Worm (Caenorhabditis elegans) whole organism, young adult: ENCODE results near the gene ckc-1.

Experiments used
- Y53F4B.3 ChIP-seq: fragments of 200-800 bp; sonication (Bioruptor generic); IDR thresholded peaks from 2 replicates; pipeline ENCODE4 v1.3.6; 2022; ENCODE audit warnings: missing genetic modification reagents, missing genetic modification characterization, missing compliant biosample characterization
- Y79H2A.3 ChIP-seq: fragments of 200-800 bp; sonication (Bioruptor generic); conservative IDR thresholded peaks from 2 replicates; pipeline ENCODE4 v1.3.6; 2022; ENCODE audit warnings: missing genetic modification reagents, missing genetic modification characterization, missing compliant biosample characterization
- athp-1 ChIP-seq: sonication (generic microtip); optimal IDR thresholded peaks from 2 replicates; lab custom pipeline; 2017; ENCODE audit warnings: mild to moderate bottlenecking, missing genetic modification characterization, missing compliant biosample characterization
- chd-7 ChIP-seq: sonication (generic microtip); optimal IDR thresholded peaks from 2 replicates; lab custom pipeline; 2016; ENCODE audit warnings: mild to moderate bottlenecking, missing genetic modification characterization, moderate library complexity, missing compliant biosample characterization
- hmg-1.2 ChIP-seq: fragments of 200-800 bp; sonication (Bioruptor generic); IDR thresholded peaks from 2 replicates; pipeline ENCODE4 v1.3.6; 2022; ENCODE audit warnings: missing genetic modification reagents, missing genetic modification characterization, missing compliant biosample characterization
- lsl-1 ChIP-seq: fragments of 200-800 bp; sonication (Bioruptor generic); optimal IDR thresholded peaks from 2 replicates; lab custom pipeline; 2018; ENCODE audit warnings: mild to moderate bottlenecking, missing genetic modification characterization, moderate library complexity, missing compliant biosample characterization
- madf-6 ChIP-seq: fragments of 200-800 bp; sonication (Bioruptor generic); IDR thresholded peaks from 2 replicates; pipeline ENCODE4 v1.3.6; 2022; ENCODE audit warnings: missing genetic modification reagents, missing genetic modification characterization, missing compliant biosample characterization
- nfya-1 ChIP-seq: sonication (generic microtip); optimal IDR thresholded peaks from 2 replicates; lab custom pipeline; 2017; ENCODE audit warnings: antibody characterized with exemption, missing compliant biosample characterization, missing genetic modification characterization, borderline replicate concordance; ENCODE audit not compliant: insufficient read depth
- nhr-120 ChIP-seq: fragments of 200-800 bp; sonication (Bioruptor generic); IDR thresholded peaks from 2 replicates; pipeline ENCODE4 v1.3.6; 2022; ENCODE audit warnings: missing genetic modification characterization, missing compliant biosample characterization
- nhr-179 ChIP-seq: sonication (generic microtip); optimal IDR thresholded peaks from 2 replicates; lab custom pipeline; 2016; ENCODE audit warnings: mild to moderate bottlenecking, missing genetic modification characterization, missing compliant biosample characterization
- pha-4 ChIP-seq: fragments of 150-350 bp; sonication (generic microtip); optimal IDR thresholded peaks from 2 replicates; lab custom pipeline; 2014; ENCODE audit warnings: missing biosample characterization, missing genetic modification reagents, missing genetic modification characterization
- sea-2 ChIP-seq: fragments of 200-800 bp; sonication (Bioruptor generic); IDR thresholded peaks from 2 replicates; pipeline ENCODE4 v1.3.6; 2022; ENCODE audit warnings: missing genetic modification characterization, missing compliant biosample characterization
- snpc-3.4 ChIP-seq: sonication (generic microtip); optimal IDR thresholded peaks from 2 replicates; lab custom pipeline; 2017; ENCODE audit warnings: missing genetic modification characterization, mild to moderate bottlenecking, missing compliant biosample characterization, antibody characterized with exemption, moderate library complexity, missing genotype, missing genetic modification reagents

DNA sequence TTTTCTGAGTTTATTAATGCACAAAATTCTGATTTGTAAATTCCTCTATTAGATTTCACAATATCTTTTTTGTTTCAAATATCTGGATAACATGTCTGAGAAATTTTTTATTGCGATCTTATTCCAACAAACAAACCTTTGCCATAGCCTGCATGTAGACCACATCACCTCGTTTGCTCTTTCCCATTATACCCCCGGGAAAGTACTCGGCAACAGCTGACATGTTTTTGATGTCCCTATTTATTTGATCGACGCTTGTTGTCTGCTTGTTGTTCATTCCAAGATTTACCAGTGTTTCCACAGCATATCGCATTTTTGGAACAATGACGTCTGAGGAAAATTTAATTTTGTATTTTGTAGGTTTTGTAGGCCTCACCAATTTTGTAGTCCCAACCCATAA is 23.5 kb downstream of the ckc-1 start:
- TF ChIP-seq chd-7 (no peak), snpc-3.4 (no peak), madf-6 (GFP tag; lab: Robert Waterston, UW) (no peak), lsl-1 (no peak), nfya-1 (tag; lab: Kevin White, UChicago) (no peak), Y79H2A.3 (GFP tag; lab: Robert Waterston, UW) (no peak), athp-1 (tag; lab: Kevin White, UChicago) (no peak), nhr-179 (tag; lab: Kevin White, UChicago) (no peak), pha-4 (tag; lab: Kevin White, UChicago) (no peak), sea-2 (GFP tag; lab: Robert Waterston, UW) (no peak), Y53F4B.3 (GFP tag; lab: Robert Waterston, UW) (no peak), hmg-1.2 (GFP tag; lab: Robert Waterston, UW) (no peak), nhr-120 (GFP tag; lab: Robert Waterston, UW) (no peak)
